Worm (Caenorhabditis elegans) whole organism, midembryonic: ENCODE results near the gene ckc-1.

Experiments used
- cog-1 ChIP-seq: sonication (generic microtip); optimal IDR thresholded peaks from 2 replicates; lab custom pipeline; 2016; ENCODE audit warnings: missing genetic modification characterization, missing compliant biosample characterization
- klf-2 ChIP-seq: fragments of 200-800 bp; sonication (Bioruptor generic); conservative IDR thresholded peaks from 2 replicates; pipeline ENCODE4 v1.3.6; 2022; ENCODE audit warnings: missing genetic modification reagents, missing genetic modification characterization, missing compliant biosample characterization
- med-1 ChIP-seq: sonication (generic microtip); optimal IDR thresholded peaks from 2 replicates; lab custom pipeline; 2017; ENCODE audit warnings: missing genetic modification characterization, mild to moderate bottlenecking, missing compliant biosample characterization, antibody characterized with exemption, missing genetic modification reagents; ENCODE audit not compliant: insufficient read depth
- ztf-23 ChIP-seq: fragments of 200-800 bp; sonication (Bioruptor generic); IDR thresholded peaks from 2 replicates; pipeline ENCODE4 v1.3.6; 2022; ENCODE audit warnings: missing genetic modification reagents, missing genetic modification characterization, missing compliant biosample characterization

DNA sequence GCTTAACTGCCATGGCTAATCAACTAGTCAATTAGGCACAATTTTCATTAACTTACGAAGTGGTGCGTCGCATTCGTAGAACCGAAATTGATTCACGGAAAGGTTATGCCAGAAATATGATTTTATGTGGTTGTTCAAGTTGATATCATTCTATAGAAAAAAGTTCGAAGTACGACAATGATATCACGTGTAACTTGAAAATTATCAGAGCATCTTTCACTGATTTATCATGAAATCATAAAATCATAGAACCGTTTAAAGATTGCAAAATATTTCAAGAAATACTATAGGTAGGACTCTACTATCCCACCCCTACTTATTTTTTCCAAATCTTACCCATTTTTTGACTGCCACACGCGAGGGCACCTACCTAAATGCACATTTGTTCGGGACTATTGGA lies 23.5 kb upstream of the ckc-1 start:
- TF ChIP-seq ztf-23 (no peak), klf-2 (no peak), med-1 (no peak), cog-1 (no peak)
